Worm (Caenorhabditis elegans) whole organism, L1 larva: Measurements from ENCODE around the gene Y39F10A.3.

Experiments
- C04F5.9 ChIP-seq: sonication (generic microtip); optimal IDR thresholded peaks from 2 replicates; lab custom pipeline; 2016; ENCODE audit warnings: missing genetic modification characterization, missing compliant biosample characterization
- C16A3.4 ChIP-seq: fragments of 150-350 bp; optimal IDR thresholded peaks from 2 replicates; lab custom pipeline; 2014; ENCODE audit warnings: missing biosample characterization, missing genetic modification characterization
- C34B4.2 ChIP-seq: sonication (generic microtip); optimal IDR thresholded peaks from 2 replicates; lab custom pipeline; 2017; ENCODE audit warnings: mild to moderate bottlenecking, missing genetic modification characterization, missing compliant biosample characterization
- aha-1 ChIP-seq: fragments of 150-350 bp; optimal IDR thresholded peaks from 2 replicates; lab custom pipeline; 2014; ENCODE audit warnings: missing biosample characterization, missing genetic modification characterization
- alr-1 ChIP-seq: fragments of 200-800 bp; sonication (Bioruptor generic); optimal IDR thresholded peaks from 2 replicates; lab custom pipeline; 2018; ENCODE audit warnings: borderline replicate concordance, mild to moderate bottlenecking, missing genetic modification characterization, missing compliant biosample characterization
- aly-2 ChIP-seq: fragments of 150-350 bp; optimal IDR thresholded peaks from 2 replicates; lab custom pipeline; 2014; ENCODE audit warnings: missing biosample characterization, missing genetic modification characterization
- ceh-8 ChIP-seq: fragments of 200-800 bp; sonication (Bioruptor generic); optimal IDR thresholded peaks from 2 replicates; lab custom pipeline; 2018; ENCODE audit warnings: mild to moderate bottlenecking, missing genetic modification characterization, moderate library complexity, missing compliant biosample characterization
- ceh-88 ChIP-seq: fragments of 200-800 bp; sonication (Bioruptor generic); IDR thresholded peaks from 2 replicates; pipeline ENCODE4 v1.3.6; 2022; ENCODE audit warnings: missing genetic modification characterization, missing compliant biosample characterization
- ces-1 ChIP-seq: fragments of 150-350 bp; optimal IDR thresholded peaks from 2 replicates; lab custom pipeline; 2014; ENCODE audit warnings: missing biosample characterization, missing genetic modification reagents, missing genetic modification characterization
- efl-3 ChIP-seq: fragments of 200-800 bp; sonication (Bioruptor generic); optimal IDR thresholded peaks from 2 replicates; lab custom pipeline; 2018; ENCODE audit warnings: mild to moderate bottlenecking, missing genetic modification characterization, missing compliant biosample characterization
- egl-27 ChIP-seq, 2 experiments: fragments of 150-350 bp in 1 of 2; sonication (generic microtip); optimal IDR thresholded peaks; 3 replicates each; lab custom pipeline; 2017 to 2018; ENCODE audit warnings: missing biosample characterization in 2 of 2, missing genetic modification characterization in 2 of 2, missing genetic modification reagents in 2 of 2
- elt-3 ChIP-seq, 6 experiments: fragments of 150-350 bp in 1 of 6; sonication (generic microtip); optimal IDR thresholded peaks; 2 replicates each; lab custom pipeline; 2017 to 2018; ENCODE audit warnings: missing biosample characterization in 6 of 6, missing genetic modification characterization in 6 of 6, inconsistent platforms in 1 of 6
- fkh-10 ChIP-seq: sonication (generic microtip); optimal IDR thresholded peaks from 2 replicates; lab custom pipeline; 2017; ENCODE audit warnings: missing biosample characterization, missing genetic modification reagents, missing genetic modification characterization
- fkh-4 ChIP-seq: sonication (generic microtip); optimal IDR thresholded peaks from 2 replicates; lab custom pipeline; 2016; ENCODE audit warnings: missing compliant biosample characterization, missing genetic modification characterization, borderline replicate concordance
- grh-1 ChIP-seq: fragments of 200-800 bp; sonication (Bioruptor generic); IDR thresholded peaks from 2 replicates; pipeline ENCODE4 v1.3.6; 2022; ENCODE audit warnings: missing genetic modification reagents, missing genetic modification characterization, missing compliant biosample characterization
- hlh-17 ChIP-seq: fragments of 200-800 bp; sonication (Bioruptor generic); optimal IDR thresholded peaks from 2 replicates; lab custom pipeline; 2018; ENCODE audit warnings: missing genetic modification characterization, mild to moderate bottlenecking, missing compliant biosample characterization, moderate library complexity, borderline replicate concordance
- hlh-4 ChIP-seq: sonication (generic microtip); optimal IDR thresholded peaks from 2 replicates; lab custom pipeline; 2016; ENCODE audit warnings: mild to moderate bottlenecking, missing genetic modification characterization, missing compliant biosample characterization
- irx-1 ChIP-seq: sonication (generic microtip); optimal IDR thresholded peaks from 2 replicates; lab custom pipeline; 2016; ENCODE audit warnings: missing genetic modification characterization, missing compliant biosample characterization
- jun-1 ChIP-seq: fragments of 150-350 bp; optimal IDR thresholded peaks from 2 replicates; lab custom pipeline; 2014; ENCODE audit warnings: missing biosample characterization, missing genetic modification reagents, missing genetic modification characterization
- lin-35 ChIP-seq, 2 experiments: fragments of 150-350 bp; optimal IDR thresholded peaks; 2 replicates each; lab custom pipeline; 2014; ENCODE audit warnings: missing biosample characterization in 2 of 2, missing genetic modification characterization in 2 of 2, missing genetic modification reagents in 2 of 2
- lir-3 ChIP-seq: sonication (generic microtip); optimal IDR thresholded peaks from 2 replicates; lab custom pipeline; 2016; ENCODE audit warnings: mild to moderate bottlenecking, missing genetic modification characterization, moderate library complexity, missing compliant biosample characterization; ENCODE audit not compliant: poor library complexity
- lsy-2 ChIP-seq, 2 experiments: fragments of 150-350 bp; optimal IDR thresholded peaks; 2 replicates each; lab custom pipeline; 2014; ENCODE audit warnings: missing biosample characterization in 2 of 2, missing genetic modification characterization in 2 of 2
- mab-9 ChIP-seq: fragments of 200-800 bp; sonication (Bioruptor generic); IDR thresholded peaks from 2 replicates; pipeline ENCODE4 v1.3.6; 2022; ENCODE audit warnings: missing genetic modification reagents, missing genetic modification characterization, missing compliant biosample characterization
- mdl-1 ChIP-seq, 2 experiments: fragments of 150-350 bp; optimal IDR thresholded peaks; 2 replicates each; lab custom pipeline; 2014 to 2017; ENCODE audit warnings: missing biosample characterization in 2 of 2, missing genetic modification characterization in 2 of 2, inconsistent platforms in 1 of 2
- nhr-12 ChIP-seq: sonication (generic microtip); optimal IDR thresholded peaks from 2 replicates; lab custom pipeline; 2017; ENCODE audit warnings: missing biosample characterization, missing genetic modification characterization
- nhr-77 ChIP-seq: fragments of 150-350 bp; optimal IDR thresholded peaks from 2 replicates; lab custom pipeline; 2014; ENCODE audit warnings: missing biosample characterization, missing genetic modification characterization
- nhr-84 ChIP-seq: sonication (generic microtip); optimal IDR thresholded peaks from 2 replicates; lab custom pipeline; 2017; ENCODE audit warnings: missing biosample characterization, missing genetic modification characterization
- nhr-85 ChIP-seq: sonication (generic microtip); peaks from one replicate; lab custom pipeline; 2016; ENCODE audit warnings: missing genetic modification characterization, inconsistent platforms, missing compliant biosample characterization
- pax-3 ChIP-seq: fragments of 200-800 bp; sonication (Bioruptor generic); optimal IDR thresholded peaks from 2 replicates; lab custom pipeline; 2018; ENCODE audit warnings: mild to moderate bottlenecking, missing genetic modification characterization, moderate library complexity, missing compliant biosample characterization
- pqm-1 ChIP-seq: sonication (generic microtip); optimal IDR thresholded peaks from 3 replicates; lab custom pipeline; 2017; ENCODE audit warnings: missing biosample characterization, missing genetic modification characterization
- snpc-4 ChIP-seq: fragments of 150-350 bp; optimal IDR thresholded peaks from 2 replicates; lab custom pipeline; 2014; ENCODE audit warnings: missing biosample characterization, missing genetic modification characterization
- sox-4 ChIP-seq: sonication (generic microtip); optimal IDR thresholded peaks from 2 replicates; lab custom pipeline; 2016; ENCODE audit warnings: missing genetic modification characterization, missing compliant biosample characterization
- sptf-1 ChIP-seq: fragments of 150-350 bp; optimal IDR thresholded peaks from 2 replicates; lab custom pipeline; 2014; ENCODE audit warnings: missing biosample characterization, missing genetic modification characterization
- sup-37 ChIP-seq: fragments of 200-800 bp; sonication (Bioruptor generic); optimal IDR thresholded peaks from 2 replicates; lab custom pipeline; 2018; ENCODE audit warnings: mild to moderate bottlenecking, missing genetic modification characterization, missing compliant biosample characterization
- swsn-7 ChIP-seq: sonication (generic microtip); optimal IDR thresholded peaks from 2 replicates; lab custom pipeline; 2016; ENCODE audit warnings: missing genetic modification characterization, missing compliant biosample characterization
- unc-30 ChIP-seq: sonication (generic microtip); optimal IDR thresholded peaks from 2 replicates; lab custom pipeline; 2017; ENCODE audit warnings: missing biosample characterization, missing genetic modification characterization
- unc-86 ChIP-seq: sonication (generic microtip); optimal IDR thresholded peaks from 2 replicates; lab custom pipeline; 2016; ENCODE audit warnings: missing genetic modification characterization, missing compliant biosample characterization
- vab-15 ChIP-seq: sonication (generic microtip); optimal IDR thresholded peaks from 2 replicates; lab custom pipeline; 2017; ENCODE audit warnings: missing genotype, mild to moderate bottlenecking, missing genetic modification characterization, missing compliant biosample characterization
- xbp-1 ChIP-seq: sonication (generic microtip); optimal IDR thresholded peaks from 2 replicates; lab custom pipeline; 2016; ENCODE audit warnings: missing genetic modification characterization, missing compliant biosample characterization
- zag-1 ChIP-seq: fragments of 150-350 bp; optimal IDR thresholded peaks from 2 replicates; lab custom pipeline; 2014; ENCODE audit warnings: missing biosample characterization, missing genetic modification characterization

Y39F10A.3 gene

ce11 chrII:783532-783931, 729 bp upstream of the Y39F10A.3 start, which contains the start of gene Y39F10A.6:
TSS of gene Y39F10A.6 (minus strand) at chrII:783632.
- no peak for TF ChIP-seq egl-27 (tag; optimal IDR thresholded peaks at IDR 0.05; lab: Kevin White, UChicago)
- TF ChIP-seq ces-1 (GFP tag; lab: Kevin White, UChicago) = no peak
- TF ChIP-seq, all 84 proteins: peak for 0

- TF ChIP-seq mdl-1 (tag; optimal IDR thresholded peaks at IDR 0.05; lab: Kevin White, UChicago) = no peak
- TF ChIP-seq jun-1 (tag; lab: Kevin White, UChicago) = no peak
- TF ChIP-seq lir-3 = no peak
- no peak for TF ChIP-seq pqm-1 (tag; lab: Kevin White, UChicago)
- TF ChIP-seq, all 84 proteins: peak for 0
Observed at ce11 chrII:775033-775432, 7.8 kb downstream of the Y39F10A.3 start, which contains the start of gene Y39F10A.1. TSS of gene Y39F10A.1 (plus strand) at chrII:775333.

- TF ChIP-seq fkh-10 (GFP tag; lab: Kevin White, UChicago) (peak; percentile 34), mab-9 (no peak), C16A3.4 (tag; lab: Kevin White, UChicago) (no peak), lin-35 (GFP tag; optimal IDR thresholded peaks at IDR 0.05; lab: Kevin White, UChicago) (no peak), pax-3 (tag; lab: Kevin White, UChicago) (no peak), vab-15 (tag; lab: Kevin White, UChicago) (no peak)
Observed at ce11 chrII:773830-774229, 9.0 kb downstream of the Y39F10A.3 start.

- TF ChIP-seq egl-27 (tag; optimal IDR thresholded peaks at IDR 0.05; lab: Kevin White, UChicago) = no peak
- no peak for TF ChIP-seq hlh-17 (GFP tag; lab: Kevin White, UChicago)
- no peak for TF ChIP-seq ces-1 (GFP tag; lab: Kevin White, UChicago)
- no peak for TF ChIP-seq irx-1 (tag; lab: Kevin White, UChicago)
- TF ChIP-seq unc-30 (tag; lab: Kevin White, UChicago) = no peak
- TF ChIP-seq unc-86 (tag; lab: Kevin White, UChicago) = no peak
- TF ChIP-seq xbp-1 (tag; lab: Kevin White, UChicago) = no peak
- TF ChIP-seq nhr-77 (tag; lab: Kevin White, UChicago) = no peak
- TF ChIP-seq fkh-4 (tag; lab: Kevin White, UChicago) = no peak
- TF ChIP-seq C16A3.4 (tag; lab: Kevin White, UChicago) = no peak
- no peak for TF ChIP-seq mdl-1 (tag; optimal IDR thresholded peaks at IDR 0.05; lab: Kevin White, UChicago)
- no peak for TF ChIP-seq alr-1 (tag; lab: Kevin White, UChicago)
- no peak for TF ChIP-seq efl-3 (GFP tag; lab: Kevin White, UChicago)
Observed at ce11 chrII:770253-770652, 12.6 kb downstream of the Y39F10A.3 start, which contains the start of gene C08G5.6. TSS of gene C08G5.6 (plus strand) at chrII:770553.

- TF ChIP-seq zag-1 (tag; lab: Kevin White, UChicago) = no peak
- no peak for TF ChIP-seq grh-1
- no peak for TF ChIP-seq nhr-77 (tag; lab: Kevin White, UChicago)
- TF ChIP-seq C34B4.2 (tag; lab: Kevin White, UChicago) = no peak
- TF ChIP-seq ceh-8 (GFP tag; lab: Kevin White, UChicago) = no peak
- no peak for TF ChIP-seq efl-3 (GFP tag; lab: Kevin White, UChicago)
- no peak for TF ChIP-seq sox-4 (tag; lab: Kevin White, UChicago)
- no peak for TF ChIP-seq mab-9
- no peak for TF ChIP-seq swsn-7 (tag; lab: Kevin White, UChicago)
- TF ChIP-seq aly-2 (tag; lab: Kevin White, UChicago) = no peak
- TF ChIP-seq snpc-4 (tag; lab: Kevin White, UChicago) = no peak
- no peak for TF ChIP-seq sptf-1 (tag; lab: Kevin White, UChicago)
- TF ChIP-seq, all 84 proteins: peak for 0
Observed at ce11 chrII:769250-769649, 13.6 kb downstream of the Y39F10A.3 start.

ce11 chrII:765219-765618, 17.6 kb downstream of the Y39F10A.3 start, which contains the start of gene C08G5.7:
TSS of gene C08G5.7 (minus strand) at chrII:765319.
- no peak for TF ChIP-seq unc-86 (tag; lab: Kevin White, UChicago)
- TF ChIP-seq nhr-12 = no peak
- no peak for TF ChIP-seq pqm-1 (tag; lab: Kevin White, UChicago)
- TF ChIP-seq nhr-85 (tag; lab: Kevin White, UChicago) = no peak
- TF ChIP-seq zag-1 (tag; lab: Kevin White, UChicago) = no peak
- TF ChIP-seq unc-30 (tag; lab: Kevin White, UChicago) = no peak
- no peak for TF ChIP-seq sup-37
- no peak for TF ChIP-seq pax-3 (tag; lab: Kevin White, UChicago)
- no peak for TF ChIP-seq lsy-2 (tag; optimal IDR thresholded peaks at IDR 0.05; lab: Kevin White, UChicago)
- no peak for TF ChIP-seq C04F5.9 (tag; lab: Kevin White, UChicago)
- no peak for TF ChIP-seq hlh-4
- TF ChIP-seq elt-3 (tag; optimal IDR thresholded peaks at IDR 0.05; lab: Kevin White, UChicago) = no peak
- no peak for TF ChIP-seq fkh-10 (GFP tag; lab: Kevin White, UChicago)
- TF ChIP-seq aha-1 (tag; lab: Kevin White, UChicago) = no peak
- no peak for TF ChIP-seq ceh-88 (GFP tag; lab: Robert Waterston, UW)
- TF ChIP-seq nhr-84 (tag; lab: Kevin White, UChicago) = no peak
- TF ChIP-seq, all 84 proteins: peak for 0
